Worm (Caenorhabditis elegans): ENCODE measurements around the gene F41B4.1.

Gene F41B4.1

DNA sequence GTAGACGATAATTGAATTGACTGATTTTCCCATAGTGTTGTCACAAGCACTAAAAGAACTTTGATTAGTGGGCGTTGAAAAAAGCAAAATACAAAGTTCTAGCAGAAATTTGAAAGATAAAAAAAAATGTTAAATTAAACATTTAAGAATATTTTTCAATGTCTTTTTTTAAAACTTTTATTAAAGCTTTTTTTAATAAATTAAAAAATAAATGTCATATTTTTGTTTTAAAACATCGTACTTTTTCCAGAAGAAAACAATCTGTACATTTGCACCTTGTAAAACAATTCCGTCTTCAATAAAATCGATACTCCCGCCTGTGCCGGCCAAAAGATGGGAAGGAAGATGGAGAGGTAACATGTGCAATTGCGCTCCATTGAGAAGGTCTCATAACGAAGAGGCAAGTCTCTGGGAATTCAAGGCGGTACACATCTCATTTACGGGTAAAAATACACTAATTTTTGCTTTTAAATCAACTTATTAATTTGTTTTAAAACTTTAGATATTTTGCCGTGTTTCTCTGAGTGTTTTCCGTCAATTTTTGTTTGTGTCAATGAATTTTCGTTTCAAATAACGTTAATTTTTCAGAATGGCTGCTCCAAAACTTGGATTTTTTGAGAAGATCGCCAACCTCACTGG, 15.1 kb upstream of the F41B4.1 start, which contains the start of the genes glr-6 and asg-2:
Gene glr-6, minus strand, starts transcription at position 51 of the 639 bp plus-strand sequence.
Gene asg-2, plus strand, starts transcription at position 589 of the 639 bp plus-strand sequence.
- TF ChIP-seq ets-7 (tag; optimal IDR thresholded peaks at IDR 0.05) (no peak), F13C5.2 (tag; optimal IDR thresholded peaks at IDR 0.05) (peak; percentile 42)

DNA sequence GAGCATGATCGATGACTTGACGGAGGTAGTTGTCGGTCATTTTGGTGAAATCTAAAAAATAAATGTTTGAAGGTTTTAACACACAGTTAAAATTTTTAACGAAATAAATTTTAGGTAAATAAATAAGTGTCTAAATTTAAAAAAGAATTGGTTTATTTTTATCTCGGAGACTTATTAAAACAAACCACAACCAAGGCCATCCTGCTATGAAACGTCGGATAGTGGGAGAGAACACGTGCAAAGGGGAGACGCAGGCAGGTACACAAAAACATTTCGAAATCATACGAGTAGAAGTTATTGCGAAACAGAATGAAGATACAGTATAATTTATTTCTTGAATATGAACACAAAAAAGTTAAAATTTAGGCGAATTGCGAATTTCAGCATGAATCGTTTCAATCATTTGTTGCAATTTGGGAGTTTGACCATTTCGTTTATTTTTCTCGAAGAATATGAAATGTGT, 10.4 kb upstream of the F41B4.1 start, which contains the start of gene F41B4.3:
Gene F41B4.3, minus strand, starts transcription at position 51 of the 463 bp plus-strand sequence.
- no peak for TF ChIP-seq aly-1 (tag; optimal IDR thresholded peaks at IDR 0.05)
- no peak for TF ChIP-seq tbx-11 (GFP tag; IDR thresholded peaks at IDR 0.05)
- TF ChIP-seq hmg-4 (GFP tag; optimal IDR thresholded peaks at IDR 0.05): no peak
- TF ChIP-seq F13C5.2 (tag; optimal IDR thresholded peaks at IDR 0.05): no peak
- no peak for TF ChIP-seq B0310.2 (tag; optimal IDR thresholded peaks at IDR 0.05)
- TF ChIP-seq sea-1 (GFP tag; conservative IDR thresholded peaks at IDR 0.05): no peak
- TF ChIP-seq ets-7 (tag; optimal IDR thresholded peaks at IDR 0.05): no peak
- TF ChIP-seq scrt-1 (GFP tag; IDR thresholded peaks at IDR 0.05): no peak
- TF ChIP-seq tbx-37 (GFP tag; conservative IDR thresholded peaks at IDR 0.05): no peak
- TF ChIP-seq ceh-13 (GFP tag; optimal IDR thresholded peaks at IDR 0.05): no peak
- TF ChIP-seq pes-1 (GFP tag; IDR thresholded peaks at IDR 0.05): no peak

- TF ChIP-seq scrt-1 (GFP tag; IDR thresholded peaks at IDR 0.05) (no peak), ets-7 (tag; optimal IDR thresholded peaks at IDR 0.05) (no peak), B0310.2 (tag; optimal IDR thresholded peaks at IDR 0.05) (no peak), ceh-13 (GFP tag; optimal IDR thresholded peaks at IDR 0.05) (no peak), F13C5.2 (tag; optimal IDR thresholded peaks at IDR 0.05) (no peak), aly-1 (tag; optimal IDR thresholded peaks at IDR 0.05) (no peak), flt-1 (GFP tag; IDR thresholded peaks at IDR 0.05) (no peak), tbx-11 (GFP tag; IDR thresholded peaks at IDR 0.05) (no peak), ama-1 (optimal IDR thresholded peaks at IDR 0.05) (no peak)
Measured at ce11 chrX:6835166-6835565, 9.5 kb upstream of the F41B4.1 start, which contains the start of gene F41B4.2. Gene F41B4.2 (minus strand): TSS chrX:6835266.

DNA sequence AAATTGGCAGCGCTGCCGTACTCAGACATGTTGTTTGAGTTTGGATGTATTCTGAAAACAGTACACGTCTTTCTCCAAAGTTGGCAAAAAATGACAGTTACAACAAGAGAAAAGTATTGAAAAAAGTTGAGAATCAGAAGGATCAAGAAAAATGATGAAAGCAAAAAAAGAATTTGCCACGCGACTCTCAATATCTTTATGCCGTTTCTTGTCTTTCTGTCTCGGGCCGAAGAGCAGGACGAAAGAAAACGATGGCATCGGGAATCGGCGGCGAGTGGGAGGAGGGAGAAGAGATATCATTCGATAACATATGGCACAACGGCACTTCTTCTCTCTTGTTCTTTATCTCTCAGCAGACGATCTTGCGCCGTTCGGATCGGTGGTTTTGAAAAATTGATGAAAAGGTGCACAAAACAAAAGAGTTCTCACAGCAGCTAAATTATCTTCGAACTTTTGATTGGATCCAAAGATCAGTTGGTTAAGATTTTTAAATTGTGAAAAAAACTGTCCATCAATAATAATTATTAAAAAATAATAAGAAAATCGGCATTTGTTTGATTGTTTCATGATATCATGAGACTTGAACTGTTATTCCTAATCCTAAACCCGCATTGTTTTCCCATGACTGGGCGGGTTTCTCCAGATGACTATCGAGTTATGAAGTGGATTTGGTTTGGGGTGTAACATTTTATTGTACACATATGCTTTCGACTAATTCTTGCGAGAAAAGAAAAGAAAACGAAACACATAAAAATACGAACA, 2.3 kb downstream of the F41B4.1 start, which contains the start of gene gei-15:
Gene gei-15, minus strand, starts transcription at position 51 of the 762 bp plus-strand sequence.
- no peak for TF ChIP-seq hmbx-1 (tag; optimal IDR thresholded peaks at IDR 0.05)
- TF ChIP-seq hnd-1 (tag; optimal IDR thresholded peaks at IDR 0.05): no peak
- no peak for TF ChIP-seq tbx-37 (GFP tag; conservative IDR thresholded peaks at IDR 0.05)
- no peak for TF ChIP-seq ceh-13 (GFP tag; optimal IDR thresholded peaks at IDR 0.05)
- no peak for TF ChIP-seq pes-1 (GFP tag; IDR thresholded peaks at IDR 0.05)
- TF ChIP-seq ama-1 (optimal IDR thresholded peaks at IDR 0.05): no peak
- TF ChIP-seq hmg-4 (GFP tag; optimal IDR thresholded peaks at IDR 0.05): no peak
- no peak for TF ChIP-seq ets-7 (tag; optimal IDR thresholded peaks at IDR 0.05)
- no peak for TF ChIP-seq scrt-1 (GFP tag; IDR thresholded peaks at IDR 0.05)
- TF ChIP-seq B0310.2 (tag; optimal IDR thresholded peaks at IDR 0.05): no peak
- TF ChIP-seq tbx-11 (GFP tag; IDR thresholded peaks at IDR 0.05): no peak
- TF ChIP-seq F13C5.2 (tag; optimal IDR thresholded peaks at IDR 0.05): no peak
- no peak for TF ChIP-seq aly-1 (tag; optimal IDR thresholded peaks at IDR 0.05)
- TF ChIP-seq tra-4 (tag; optimal IDR thresholded peaks at IDR 0.05): no peak
- no peak for TF ChIP-seq flt-1 (GFP tag; IDR thresholded peaks at IDR 0.05)
- TF ChIP-seq sea-1 (GFP tag; conservative IDR thresholded peaks at IDR 0.05): no peak
- no peak for TF ChIP-seq ceh-36 (tag; optimal IDR thresholded peaks at IDR 0.05)

ce11 chrX:6822552-6822951, 3.1 kb downstream of the F41B4.1 start:
- TF ChIP-seq flt-1 (GFP tag; IDR thresholded peaks at IDR 0.05) (no peak), F13C5.2 (tag; optimal IDR thresholded peaks at IDR 0.05) (no peak)

- no peak for TF ChIP-seq ets-7 (tag; optimal IDR thresholded peaks at IDR 0.05)
- TF ChIP-seq tbx-37 (GFP tag; conservative IDR thresholded peaks at IDR 0.05): no peak
- no peak for TF ChIP-seq tra-4 (tag; optimal IDR thresholded peaks at IDR 0.05)
- TF ChIP-seq pes-1 (GFP tag; IDR thresholded peaks at IDR 0.05): no peak
- no peak for TF ChIP-seq hmg-4 (GFP tag; optimal IDR thresholded peaks at IDR 0.05)
- TF ChIP-seq tbx-11 (GFP tag; IDR thresholded peaks at IDR 0.05): no peak
- TF ChIP-seq aly-1 (tag; optimal IDR thresholded peaks at IDR 0.05): no peak
- TF ChIP-seq sea-1 (GFP tag; conservative IDR thresholded peaks at IDR 0.05): no peak
- no peak for TF ChIP-seq ama-1 (optimal IDR thresholded peaks at IDR 0.05)
- no peak for TF ChIP-seq hmbx-1 (tag; optimal IDR thresholded peaks at IDR 0.05)
- no peak for TF ChIP-seq ceh-36 (tag; optimal IDR thresholded peaks at IDR 0.05)
- TF ChIP-seq scrt-1 (GFP tag; IDR thresholded peaks at IDR 0.05): no peak
- TF ChIP-seq ceh-13 (GFP tag; optimal IDR thresholded peaks at IDR 0.05): no peak
- TF ChIP-seq hnd-1 (tag; optimal IDR thresholded peaks at IDR 0.05): no peak
- TF ChIP-seq F13C5.2 (tag; optimal IDR thresholded peaks at IDR 0.05): no peak
- no peak for TF ChIP-seq B0310.2 (tag; optimal IDR thresholded peaks at IDR 0.05)
- TF ChIP-seq flt-1 (GFP tag; IDR thresholded peaks at IDR 0.05): no peak
Measured at ce11 chrX:6819633-6820032, 6.0 kb downstream of the F41B4.1 start.

ce11 chrX:6819135-6819534, 6.5 kb downstream of the F41B4.1 start:
- TF ChIP-seq tbx-11 (GFP tag; IDR thresholded peaks at IDR 0.05) (no peak), tra-4 (tag; optimal IDR thresholded peaks at IDR 0.05) (no peak), ets-7 (tag; optimal IDR thresholded peaks at IDR 0.05) (no peak), hmg-4 (GFP tag; optimal IDR thresholded peaks at IDR 0.05) (no peak), hmbx-1 (tag; optimal IDR thresholded peaks at IDR 0.05) (no peak), ceh-13 (GFP tag; optimal IDR thresholded peaks at IDR 0.05) (no peak), ceh-36 (tag; optimal IDR thresholded peaks at IDR 0.05) (no peak), sea-1 (GFP tag; conservative IDR thresholded peaks at IDR 0.05) (no peak), tbx-37 (GFP tag; conservative IDR thresholded peaks at IDR 0.05) (no peak), flt-1 (GFP tag; IDR thresholded peaks at IDR 0.05) (no peak), hnd-1 (tag; optimal IDR thresholded peaks at IDR 0.05) (no peak), F13C5.2 (tag; optimal IDR thresholded peaks at IDR 0.05) (no peak)
